6 worm cellular contexts compared by ENCODE assay signal in genomic region chrX:5365437-5365836, ce11.
TF ChIP-seq lines count a peak whose summit lies in the region.

Gene F35C8.5 (plus strand): TSS chrX:5365813.

TF ChIP-seq in whole organism, L1 larva, 84 proteins besides CTCF, POLR2A, EP300 and RAD21:
- TF ChIP-seq lin-35 (GFP tag; optimal IDR thresholded peaks at IDR 0.05; lab: Kevin White, UChicago) (peak in 1 of 2 experiments; percentile 8), elt-2 (tag; optimal IDR thresholded peaks at IDR 0.05; lab: Kevin White, UChicago) (peak; percentile 30), ceh-63 (GFP tag; optimal IDR thresholded peaks at IDR 0.05; lab: Kevin White, UChicago) (no peak), nhr-19 (GFP tag; conservative IDR thresholded peaks at IDR 0.05; lab: Robert Waterston, UW) (no peak)

TF ChIP-seq in whole organism, L2 larva, 48 proteins besides CTCF, POLR2A, EP300 and RAD21:
- TF ChIP-seq fos-1 (tag; optimal IDR thresholded peaks at IDR 0.05; lab: Kevin White, UChicago) (peak; percentile 38), alr-1 (tag; optimal IDR thresholded peaks at IDR 0.05; lab: Kevin White, UChicago) (no peak), ama-1 (optimal IDR thresholded peaks at IDR 0.05; lab: Kevin White, UChicago) (no peak)
TF ChIP-seq in whole organism, L2 larva: peak in this region for 1.

TF ChIP-seq in whole organism, L3 larva, 47 proteins besides CTCF, POLR2A, EP300 and RAD21:
- TF ChIP-seq mml-1 (tag; optimal IDR thresholded peaks at IDR 0.05; lab: Kevin White, UChicago) (no peak), unc-39 (tag; optimal IDR thresholded peaks at IDR 0.05; lab: Kevin White, UChicago) (no peak), R02D3.7 (tag; optimal IDR thresholded peaks at IDR 0.05; lab: Kevin White, UChicago) (no peak), ceh-9 (tag; optimal IDR thresholded peaks at IDR 0.05; lab: Kevin White, UChicago) (no peak), mdl-1 (tag; optimal IDR thresholded peaks at IDR 0.05; lab: Kevin White, UChicago) (no peak), fkh-2 (tag; optimal IDR thresholded peaks at IDR 0.05; lab: Kevin White, UChicago) (no peak), eor-1 (tag; optimal IDR thresholded peaks at IDR 0.05; lab: Kevin White, UChicago) (no peak), lin-39 (tag; optimal IDR thresholded peaks at IDR 0.05; lab: Kevin White, UChicago) (no peak), elt-2 (tag; optimal IDR thresholded peaks at IDR 0.05; lab: Kevin White, UChicago) (peak; percentile 57), nhr-11 (tag; optimal IDR thresholded peaks at IDR 0.05; lab: Kevin White, UChicago) (no peak), ZK546.5 (tag; optimal IDR thresholded peaks at IDR 0.05; lab: Kevin White, UChicago) (no peak), pqm-1 (tag; optimal IDR thresholded peaks at IDR 0.05; lab: Kevin White, UChicago) (peak; percentile 68), elt-3 (tag; optimal IDR thresholded peaks at IDR 0.05; lab: Kevin White, UChicago) (no peak), sea-2 (GFP tag; optimal IDR thresholded peaks at IDR 0.05; lab: Kevin White, UChicago) (no peak), ama-1 (optimal IDR thresholded peaks at IDR 0.05; lab: Kevin White, UChicago) (no peak), ceh-82 (tag; optimal IDR thresholded peaks at IDR 0.05; lab: Kevin White, UChicago) (no peak), ztf-11 (tag; optimal IDR thresholded peaks at IDR 0.05; lab: Kevin White, UChicago) (no peak), pha-4 (tag; optimal IDR thresholded peaks at IDR 0.05; lab: Kevin White, UChicago) (peak; percentile 16)

TF ChIP-seq in whole organism, L4 larva, 104 proteins besides CTCF, POLR2A, EP300 and RAD21 (continues in another document):
- TF ChIP-seq dmd-6 (GFP tag; IDR thresholded peaks at IDR 0.05; lab: Robert Waterston, UW) (0 out of 2 replicates have a peak, but pooled peaks have one; percentile 6), zfp-2 (tag; optimal IDR thresholded peaks at IDR 0.05; lab: Kevin White, UChicago) (no peak), ces-1 (GFP tag; optimal IDR thresholded peaks at IDR 0.05; lab: Kevin White, UChicago) (no peak), egl-43 (GFP tag; IDR thresholded peaks at IDR 0.05; lab: Robert Waterston, UW) (no peak), lin-15B (tag; optimal IDR thresholded peaks at IDR 0.05; lab: Kevin White, UChicago) (no peak), fos-1 (tag; optimal IDR thresholded peaks at IDR 0.05; lab: Kevin White, UChicago) (no peak), jun-1 (tag; optimal IDR thresholded peaks at IDR 0.05; lab: Kevin White, UChicago) (no peak), zip-2 (tag; optimal IDR thresholded peaks at IDR 0.05; lab: Kevin White, UChicago) (no peak), hif-1 (tag; optimal IDR thresholded peaks at IDR 0.05; lab: Kevin White, UChicago) (no peak), ctbp-1 (GFP tag; IDR thresholded peaks at IDR 0.05; lab: Robert Waterston, UW) (no peak), nhr-111 (GFP tag; optimal IDR thresholded peaks at IDR 0.05; lab: Kevin White, UChicago) (no peak), lin-29 (GFP tag; IDR thresholded peaks at IDR 0.05; lab: Robert Waterston, UW) (no peak), lin-13 (GFP tag; optimal IDR thresholded peaks at IDR 0.05; lab: Kevin White, UChicago) (no peak), set-16 (GFP tag; IDR thresholded peaks at IDR 0.05; lab: Robert Waterston, UW) (no peak), nhr-28 (tag; optimal IDR thresholded peaks at IDR 0.05; lab: Kevin White, UChicago) (peak; percentile 52), skn-1 (tag; optimal IDR thresholded peaks at IDR 0.05; lab: Kevin White, UChicago) (no peak), dmd-9 (GFP tag; IDR thresholded peaks at IDR 0.05; lab: Robert Waterston, UW) (no peak), php-3 (GFP tag; IDR thresholded peaks at IDR 0.05; lab: Robert Waterston, UW) (0 out of 2 replicates have a peak, but pooled peaks have one; percentile 44), gei-8 (GFP tag; optimal IDR thresholded peaks at IDR 0.05; lab: Kevin White, UChicago) (no peak), lin-38 (GFP tag; IDR thresholded peaks at IDR 0.05; lab: Robert Waterston, UW) (no peak), T20F7.1 (GFP tag; optimal IDR thresholded peaks at IDR 0.05; lab: Kevin White, UChicago) (no peak), ZK337.2 (GFP tag; IDR thresholded peaks at IDR 0.05; lab: Robert Waterston, UW) (no peak), D1046.2 (GFP tag; IDR thresholded peaks at IDR 0.05; lab: Robert Waterston, UW) (no peak), snpc-4 (tag; optimal IDR thresholded peaks at IDR 0.05; lab: Kevin White, UChicago) (no peak), F10B5.3 (tag; optimal IDR thresholded peaks at IDR 0.05; lab: Kevin White, UChicago) (no peak)

TF ChIP-seq in whole organism, late embryonic, 69 proteins besides CTCF, POLR2A, EP300 and RAD21:
- TF ChIP-seq elt-2 (tag; optimal IDR thresholded peaks at IDR 0.05; lab: Kevin White, UChicago) (peak; percentile 5), sox-2 (GFP tag; IDR thresholded peaks at IDR 0.05; lab: Robert Waterston, UW) (no peak)
TF ChIP-seq in whole organism, late embryonic: peak in this region for 1.

TF ChIP-seq in whole organism, young adult, 124 proteins besides CTCF, POLR2A, EP300 and RAD21:
- peak; percentile 58 for TF ChIP-seq nhr-80 (tag; optimal IDR thresholded peaks at IDR 0.05; lab: Kevin White, UChicago)
- no peak for TF ChIP-seq atf-7 (tag; optimal IDR thresholded peaks at IDR 0.05; lab: Kevin White, UChicago)
